Worm (Caenorhabditis elegans): ENCODE results near the gene C05D12.1.
A peak's percentile ranks its signal among the peaks of the same experiment; 100 is the strongest.

The C05D12.1 gene

DNA sequence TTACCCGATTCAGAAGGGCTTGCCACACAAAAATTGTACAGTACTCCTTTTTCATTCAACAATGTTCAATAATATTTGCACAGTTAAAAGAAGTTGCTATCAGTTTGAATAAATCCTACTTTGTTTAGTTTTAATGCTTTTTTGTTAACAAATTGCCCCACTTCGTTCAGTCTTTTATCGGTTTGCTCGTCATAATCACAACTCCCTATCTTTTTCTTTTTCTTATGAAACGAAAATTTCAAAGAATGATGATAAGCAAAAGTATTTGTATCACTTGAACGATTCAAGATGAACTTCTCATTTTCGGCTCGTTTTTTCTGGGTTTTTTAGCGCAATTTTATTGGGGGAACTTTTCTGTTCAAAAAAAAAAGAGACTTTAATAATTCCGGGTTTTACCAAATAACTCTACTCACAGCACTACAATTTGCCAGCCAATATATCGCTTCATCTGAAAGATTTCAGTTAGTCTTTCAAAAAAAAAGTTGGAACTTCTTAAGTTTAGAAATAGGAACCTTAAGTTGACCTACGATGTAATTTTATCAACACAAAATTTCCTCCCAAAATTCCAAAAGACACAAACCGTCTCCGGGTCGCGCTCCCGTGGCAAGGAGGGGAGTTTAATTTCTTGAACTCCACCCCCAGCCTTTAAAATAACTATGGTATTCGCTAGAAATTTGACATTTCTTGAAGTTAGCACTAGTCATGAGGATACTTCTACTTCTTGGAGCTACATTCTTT is 9.2 kb upstream of the C05D12.1 start, which contains the start of gene C05D12.3:
Gene C05D12.3, plus strand, starts transcription at position 688 of the 738 bp plus-strand sequence.
- no peak for TF ChIP-seq let-526 (GFP tag; IDR thresholded peaks at IDR 0.05)
- no peak for TF ChIP-seq K11D2.4 (GFP tag; IDR thresholded peaks at IDR 0.05)
- TF ChIP-seq nhr-80 (tag; optimal IDR thresholded peaks at IDR 0.05) = peak; percentile 33
- TF ChIP-seq F10E7.11 (tag; optimal IDR thresholded peaks at IDR 0.05) = no peak
- TF ChIP-seq ceh-27 (GFP tag; optimal IDR thresholded peaks at IDR 0.05) = no peak
- TF ChIP-seq tlf-1 (GFP tag; optimal IDR thresholded peaks at IDR 0.05) = no peak

DNA sequence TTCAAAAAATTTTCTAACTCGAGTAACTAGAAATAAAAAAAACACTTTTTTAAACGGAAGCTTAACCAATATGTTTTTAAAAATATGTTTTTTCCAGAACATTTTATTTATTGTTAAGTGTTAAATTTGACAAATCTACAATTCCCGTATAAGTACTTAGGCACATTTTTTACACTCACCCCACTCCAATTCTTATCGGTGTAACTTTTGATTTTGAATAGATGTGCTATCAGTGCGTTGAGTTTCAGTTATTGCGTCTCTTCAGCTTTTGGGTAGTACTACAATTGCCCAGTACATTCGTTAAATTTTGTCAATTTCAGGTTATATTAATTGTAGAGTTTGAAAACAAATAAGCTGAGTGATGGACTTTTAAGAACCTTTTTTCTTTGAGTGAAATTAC is 8.5 kb upstream of the C05D12.1 start:
- TF ChIP-seq mcd-1 (GFP tag; IDR thresholded peaks at IDR 0.05) (no peak), Y53G8AR.9 (GFP tag; conservative IDR thresholded peaks at IDR 0.05) (no peak), let-607 (tag; optimal IDR thresholded peaks at IDR 0.05) (no peak), ztf-18 (tag; optimal IDR thresholded peaks at IDR 0.05) (no peak), madf-3 (GFP tag; IDR thresholded peaks at IDR 0.05) (no peak), gei-17 (GFP tag; optimal IDR thresholded peaks at IDR 0.05) (no peak), K11D2.4 (GFP tag; IDR thresholded peaks at IDR 0.05) (no peak), unc-62 (GFP tag; optimal IDR thresholded peaks at IDR 0.05) (no peak), akir-1 (GFP tag; optimal IDR thresholded peaks at IDR 0.05) (no peak), repo-1 (tag; optimal IDR thresholded peaks at IDR 0.05) (no peak), mxl-1 (tag; optimal IDR thresholded peaks at IDR 0.05) (no peak), ceh-79 (tag; optimal IDR thresholded peaks at IDR 0.05) (no peak), Y79H2A.3 (GFP tag; conservative IDR thresholded peaks at IDR 0.05) (no peak), bed-1 (GFP tag; IDR thresholded peaks at IDR 0.05) (no peak), somi-1 (GFP tag; optimal IDR thresholded peaks at IDR 0.05) (no peak), sptf-2 (GFP tag; optimal IDR thresholded peaks at IDR 0.05) (no peak), D2030.7 (GFP tag; IDR thresholded peaks at IDR 0.05) (no peak), lsy-27 (tag; optimal IDR thresholded peaks at IDR 0.05; ENCODE audit: borderline replicate concordance, insufficient read depth) (no peak), cebp-1 (GFP tag; IDR thresholded peaks at IDR 0.05) (no peak), cebp-1 (tag; optimal IDR thresholded peaks at IDR 0.05) (no peak)

DNA sequence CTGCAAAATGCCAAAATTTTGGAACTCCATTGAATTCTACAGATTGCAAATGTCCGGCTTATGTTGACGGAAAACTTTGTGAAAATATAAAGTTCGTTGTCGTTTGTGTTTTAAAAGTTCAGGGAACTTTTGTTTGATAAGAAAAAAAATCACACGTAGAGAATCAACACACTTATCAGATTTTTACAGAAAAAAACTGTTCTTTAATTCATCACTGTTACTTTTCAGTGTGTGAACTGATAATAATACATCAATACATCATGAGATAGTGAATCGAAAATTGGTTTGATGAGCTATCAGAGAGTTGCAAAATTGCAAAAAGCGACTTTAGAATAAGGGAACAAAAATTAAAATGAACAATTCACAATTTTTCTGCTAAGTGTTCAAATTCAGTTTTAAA is 2.9 kb upstream of the C05D12.1 start:
- no peak for TF ChIP-seq snpc-4 (GFP tag; optimal IDR thresholded peaks at IDR 0.05)
- no peak for TF ChIP-seq snpc-4 (tag; optimal IDR thresholded peaks at IDR 0.05)
- TF ChIP-seq nhr-80 (tag; optimal IDR thresholded peaks at IDR 0.05) = peak; percentile 60

DNA sequence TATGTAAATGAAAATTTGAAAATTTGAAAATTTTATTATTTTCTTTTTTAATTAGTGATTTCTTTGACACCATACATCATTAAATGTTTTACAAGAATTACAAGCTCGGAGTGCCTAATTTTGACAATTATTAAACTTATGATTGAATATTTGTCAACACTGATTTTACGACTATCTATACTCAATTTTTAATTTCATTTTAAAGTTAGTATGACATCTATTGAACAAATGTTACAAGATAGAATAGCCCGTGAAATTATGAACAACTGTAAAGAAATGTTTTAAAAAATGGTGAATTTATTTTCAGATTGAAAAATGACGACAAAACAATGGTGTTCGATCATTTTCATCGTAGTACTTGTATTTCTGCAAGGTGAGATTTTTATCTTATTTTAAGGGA is 2.4 kb upstream of the C05D12.1 start, which contains the start of gene C05D12.2:
Gene C05D12.2, plus strand, starts transcription at position 301 of the 400 bp plus-strand sequence.
- no peak for TF ChIP-seq ccch-3 (GFP tag; optimal IDR thresholded peaks at IDR 0.05)
- TF ChIP-seq xnd-1 (tag; optimal IDR thresholded peaks at IDR 0.05) = no peak

DNA sequence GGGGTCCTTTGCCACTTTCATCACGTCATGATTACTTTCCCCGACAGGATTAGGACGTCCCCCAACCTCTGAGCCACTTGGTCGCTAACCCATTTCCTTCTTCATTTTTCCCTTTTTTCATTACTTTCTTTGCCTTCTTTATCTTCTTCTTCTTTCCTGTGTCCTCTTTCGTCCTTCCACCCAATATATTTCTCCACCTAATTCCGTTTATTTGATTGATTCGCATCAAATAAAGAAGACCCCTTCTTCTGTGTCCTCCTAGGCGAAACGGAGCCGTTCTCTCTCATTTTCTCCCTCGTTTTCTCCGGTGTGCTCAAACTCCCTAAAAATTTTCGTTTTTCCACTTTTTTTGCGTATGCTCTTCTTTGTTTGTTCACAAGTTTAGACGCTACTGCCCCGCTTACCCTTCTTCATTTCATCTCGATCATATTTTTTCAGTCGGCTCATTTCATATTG is 5.9 kb downstream of the C05D12.1 start, which contains the start of gene C05D12.7:
Gene C05D12.7, plus strand, starts transcription at position 406 of the 456 bp plus-strand sequence.
- no peak for TF ChIP-seq fkh-3 (tag; optimal IDR thresholded peaks at IDR 0.05)
- no peak for TF ChIP-seq F39B2.1 (GFP tag; IDR thresholded peaks at IDR 0.05)
- TF ChIP-seq ceh-91 (GFP tag; IDR thresholded peaks at IDR 0.05) = no peak
- TF ChIP-seq rcor-1 (GFP tag; IDR thresholded peaks at IDR 0.05) = no peak
